Fruit fly (Drosophila melanogaster): ENCODE results near the gene p38c.
A peak's percentile ranks its signal among the peaks of the same experiment; 100 is the strongest.

p38c gene

dm6 chr3R:24116972-24117371 lies 33.0 kb downstream of the p38c start (continued):
- TF ChIP-seq CG16779 (tag; optimal IDR thresholded peaks at IDR 0.05) (peak; percentile 25), CG31627 (GFP tag; optimal IDR thresholded peaks at IDR 0.05) (no peak), CG32006 (GFP tag; optimal IDR thresholded peaks at IDR 0.05) (no peak), CG11902 (GFP tag; optimal IDR thresholded peaks at IDR 0.05) (no peak), CG34406 (GFP tag; optimal IDR thresholded peaks at IDR 0.05) (no peak), cyc (GFP tag; optimal IDR thresholded peaks at IDR 0.05) (no peak), Hr38 (GFP tag; optimal IDR thresholded peaks at IDR 0.05) (no peak), Eip93F (GFP tag; optimal IDR thresholded peaks at IDR 0.05) (no peak), acj6 (GFP tag; optimal IDR thresholded peaks at IDR 0.05) (no peak), lz (GFP tag; optimal IDR thresholded peaks at IDR 0.05) (no peak)

dm6 chr3R:24116180-24116579 lies 33.8 kb downstream of the p38c start, which contains the start of gene CG13607:
Gene CG13607 (minus strand): TSS chr3R:24116322.
- TF ChIP-seq cyc (GFP tag; optimal IDR thresholded peaks at IDR 0.05), result no peak
- TF ChIP-seq Blimp-1 (GFP tag; optimal IDR thresholded peaks at IDR 0.05), result no peak
- no peak for TF ChIP-seq Ets96B (tag; optimal IDR thresholded peaks at IDR 0.05)
- peak; percentile 1 for TF ChIP-seq esn (GFP tag; optimal IDR thresholded peaks at IDR 0.05)
- TF ChIP-seq Ets21C (GFP tag; optimal IDR thresholded peaks at IDR 0.05), result no peak
- peak; percentile 89 for TF ChIP-seq svp (GFP tag)
- peak; percentile 45 for TF ChIP-seq CG32006 (GFP tag; optimal IDR thresholded peaks at IDR 0.05)
- TF ChIP-seq CG6808 (GFP tag; optimal IDR thresholded peaks at IDR 0.05), result no peak
- no peak for TF ChIP-seq dsx (GFP tag; optimal IDR thresholded peaks at IDR 0.05; ENCODE audit: poor library complexity, severe bottlenecking)
- no peak for TF ChIP-seq CG31627 (GFP tag; optimal IDR thresholded peaks at IDR 0.05)
- TF ChIP-seq Eip78C (GFP tag), result peak; percentile 67

dm6 chr3R:24113070-24113385 lies 37.0 kb downstream of the p38c start, which contains the start of gene Root:
Gene Root (plus strand): TSS chr3R:24113286.
- TF ChIP-seq Sox102F (GFP tag; optimal IDR thresholded peaks at IDR 0.05), result no peak
- no peak for TF ChIP-seq CG11762 (GFP tag; optimal IDR thresholded peaks at IDR 0.05; ENCODE audit: insufficient read depth)
- TF ChIP-seq CG7368 (GFP tag; optimal IDR thresholded peaks at IDR 0.05), result no peak
- TF ChIP-seq CG10631 (GFP tag; optimal IDR thresholded peaks at IDR 0.05), result no peak
- TF ChIP-seq CG3919 (GFP tag; optimal IDR thresholded peaks at IDR 0.05), result no peak
- TF ChIP-seq CG31627 (GFP tag; optimal IDR thresholded peaks at IDR 0.05), result no peak
- no peak for TF ChIP-seq Lpt (GFP tag; optimal IDR thresholded peaks at IDR 0.05)
- no peak for TF ChIP-seq lz (GFP tag; optimal IDR thresholded peaks at IDR 0.05)
- TF ChIP-seq CG34406 (GFP tag; optimal IDR thresholded peaks at IDR 0.05), result no peak

dm6 chr3R:24112320-24113069 lies 37.5 kb downstream of the p38c start, which contains the start of gene CG13605:
Gene CG13605 (minus strand): TSS chr3R:24112389.
- TF ChIP-seq Eip93F (GFP tag; optimal IDR thresholded peaks at IDR 0.05) (peak; percentile 60), CG6808 (GFP tag; optimal IDR thresholded peaks at IDR 0.05) (peak; percentile 24), esn (GFP tag; optimal IDR thresholded peaks at IDR 0.05) (peak; percentile 79), Ets21C (GFP tag; optimal IDR thresholded peaks at IDR 0.05) (peak; percentile 37), ss (GFP tag; optimal IDR thresholded peaks at IDR 0.05) (peak; percentile 35 to 51), CG4318 (GFP tag; optimal IDR thresholded peaks at IDR 0.05) (peak; percentile 43), achi (GFP tag; optimal IDR thresholded peaks at IDR 0.05) (peak; percentile 70), CG6163 (GFP tag; IDR thresholded peaks at IDR 0.05) (peak; percentile 60; the same call in 2 of the 3 replicates), CG9139 (GFP tag; optimal IDR thresholded peaks at IDR 0.05) (no peak), eg (GFP tag; IDR thresholded peaks at IDR 0.05) (peak; percentile 82), CG16779 (tag; optimal IDR thresholded peaks at IDR 0.05) (peak; percentile 35), Ets96B (tag; optimal IDR thresholded peaks at IDR 0.05) (peak; percentile 48), CG10631 (GFP tag; optimal IDR thresholded peaks at IDR 0.05) (peak; percentile 55), dsx (GFP tag; optimal IDR thresholded peaks at IDR 0.05; ENCODE audit: poor library complexity, severe bottlenecking) (peak; percentile 81), OdsH (GFP tag; optimal IDR thresholded peaks at IDR 0.05) (peak; percentile 76), CG34406 (GFP tag; optimal IDR thresholded peaks at IDR 0.05) (peak; percentile 66), CG8632 (GFP tag; optimal IDR thresholded peaks at IDR 0.05) (peak; percentile 62), fd59A (GFP tag; optimal IDR thresholded peaks at IDR 0.05) (no peak), Hr38 (GFP tag; optimal IDR thresholded peaks at IDR 0.05) (no peak), fkh (GFP tag; optimal IDR thresholded peaks at IDR 0.05) (peak; percentile 6), net (GFP tag; optimal IDR thresholded peaks at IDR 0.05) (peak; percentile 72), CG1621 (tag; optimal IDR thresholded peaks at IDR 0.05) (no peak), CG3919 (GFP tag; optimal IDR thresholded peaks at IDR 0.05) (peak; percentile 78), CG8319 (GFP tag; optimal IDR thresholded peaks at IDR 0.05) (peak; percentile 40), CG8119 (GFP tag; IDR thresholded peaks at IDR 0.05) (peak; percentile 78; the same call in 2 of the 3 replicates), cyc (GFP tag; optimal IDR thresholded peaks at IDR 0.05) (peak; percentile 63), fd85E (GFP tag; optimal IDR thresholded peaks at IDR 0.05) (peak; percentile 40), Sox15 (GFP tag; optimal IDR thresholded peaks at IDR 0.05) (peak; percentile 25), CG6792 (GFP tag; optimal IDR thresholded peaks at IDR 0.05) (peak; percentile 56), CG31627 (GFP tag; optimal IDR thresholded peaks at IDR 0.05) (peak; percentile 51), CG6854 (GFP tag; optimal IDR thresholded peaks at IDR 0.05) (peak; percentile 69)
